Fruit fly (Drosophila melanogaster): ENCODE data around the gene CG13793.

The CG13793 gene

DNA sequence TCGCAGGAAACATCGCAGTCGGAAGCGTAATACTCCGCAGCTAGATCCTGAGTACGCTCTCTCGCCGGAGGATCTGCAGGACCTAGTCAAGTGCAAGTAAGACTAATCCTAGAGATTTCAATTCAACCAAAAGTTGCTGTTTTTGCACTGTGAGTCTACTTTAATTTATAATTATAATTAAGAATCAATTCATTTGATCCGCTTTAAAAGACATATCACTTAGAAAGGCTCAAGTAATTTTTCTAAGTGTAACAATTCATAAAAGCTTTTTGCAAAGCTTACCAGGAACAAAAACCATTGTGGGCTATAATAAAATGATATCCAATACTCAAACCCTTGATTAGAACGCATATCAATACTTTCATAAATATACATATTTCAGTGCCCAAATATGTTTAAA is 37.5 kb upstream of the CG13793 start (continued):
- TF ChIP-seq fd64A (GFP tag; optimal IDR thresholded peaks at IDR 0.05) (no peak), H2.0 (GFP tag; IDR thresholded peaks at IDR 0.05) (peak; percentile 34; the same call in 1 of the 2 replicates), eyg (GFP tag; optimal IDR thresholded peaks at IDR 0.05) (no peak), NC2α (GFP tag; optimal IDR thresholded peaks at IDR 0.05) (no peak), ewg (GFP tag; optimal IDR thresholded peaks at IDR 0.05) (no peak), CG11696 (GFP tag; IDR thresholded peaks at IDR 0.05) (0 out of 2 replicates have a peak, but pooled peaks have one; percentile 18), dmrt11E (tag; optimal IDR thresholded peaks at IDR 0.05) (no peak), CG1529 (GFP tag; optimal IDR thresholded peaks at IDR 0.05) (no peak), Gsc (GFP tag; IDR thresholded peaks at IDR 0.05) (no peak), Antp (GFP tag; optimal IDR thresholded peaks at IDR 0.05) (no peak), CG2120 (GFP tag; optimal IDR thresholded peaks at IDR 0.05) (peak; percentile 20), NfI (GFP tag; optimal IDR thresholded peaks at IDR 0.05) (no peak), Med (GFP tag) (no peak), stwl (tag; optimal IDR thresholded peaks at IDR 0.05) (no peak), ftz-f1 (GFP tag; optimal IDR thresholded peaks at IDR 0.05) (no peak), CG32532 (GFP tag; IDR thresholded peaks at IDR 0.05) (peak; percentile 56; the same call in 1 of the 2 replicates), CG1602 (GFP tag; optimal IDR thresholded peaks at IDR 0.05) (no peak), Sox102F (GFP tag; optimal IDR thresholded peaks at IDR 0.05) (peak; percentile 4), disco-r (GFP tag; optimal IDR thresholded peaks at IDR 0.05) (no peak), row (GFP tag; IDR thresholded peaks at IDR 0.05) (no peak), CG15269 (tag; optimal IDR thresholded peaks at IDR 0.05) (peak; percentile 30), HLH4C (GFP tag; IDR thresholded peaks at IDR 0.05; ENCODE audit: partially characterized antibody) (no peak), en (GFP tag; optimal IDR thresholded peaks at IDR 0.05) (no peak), ttk (GFP tag; IDR thresholded peaks at IDR 0.05) (no peak), CG7556 (GFP tag; optimal IDR thresholded peaks at IDR 0.05) (no peak), Hmx (GFP tag; optimal IDR thresholded peaks at IDR 0.05) (no peak), E2f2 (GFP tag; IDR thresholded peaks at IDR 0.05) (no peak), slbo (GFP tag; IDR thresholded peaks at IDR 0.05) (peak; percentile 56; the same call in 1 of the 2 replicates), CoRest (tag; optimal IDR thresholded peaks at IDR 0.05) (no peak), lmd (GFP tag; IDR thresholded peaks at IDR 0.05) (peak; percentile 22; the same call in 1 of the 2 replicates), Asciz (GFP tag; optimal IDR thresholded peaks at IDR 0.05) (no peak), stc (GFP tag; IDR thresholded peaks at IDR 0.05) (0 out of 2 replicates have a peak, but pooled peaks have one; percentile 11), ERR (GFP tag; optimal IDR thresholded peaks at IDR 0.05) (no peak), CG13894 (tag; optimal IDR thresholded peaks at IDR 0.05) (no peak), CG13123 (GFP tag; optimal IDR thresholded peaks at IDR 0.05) (no peak), Pdp1 (GFP tag; optimal IDR thresholded peaks at IDR 0.05) (no peak), Awh (GFP tag; IDR thresholded peaks at IDR 0.05) (0 out of 2 replicates have a peak, but pooled peaks have one; percentile 10), CG17829 (tag; optimal IDR thresholded peaks at IDR 0.05) (no peak), CG4730 (GFP tag; IDR thresholded peaks at IDR 0.05) (no peak), CG14014 (GFP tag; IDR thresholded peaks at IDR 0.05) (peak; percentile 37; the same call in 1 of the 2 replicates), ind (GFP tag; optimal IDR thresholded peaks at IDR 0.05) (peak; percentile 14), Chrac-16 (GFP tag; optimal IDR thresholded peaks at IDR 0.05) (no peak), Mes4 (GFP tag; optimal IDR thresholded peaks at IDR 0.05) (no peak), dati (GFP tag; IDR thresholded peaks at IDR 0.05) (no peak), pfk (GFP tag; optimal IDR thresholded peaks at IDR 0.05) (no peak), Rfx (GFP tag; IDR thresholded peaks at IDR 0.05) (0 out of 2 replicates have a peak, but pooled peaks have one; percentile 14), ase (GFP tag; IDR thresholded peaks at IDR 0.05) (0 out of 3 replicates have a peak, but pooled peaks have one; percentile 28), CG10366 (GFP tag; IDR thresholded peaks at IDR 0.05) (0 out of 2 replicates have a peak, but pooled peaks have one; percentile 12), D19B (GFP tag; optimal IDR thresholded peaks at IDR 0.05) (no peak), tgo (GFP tag; IDR thresholded peaks at IDR 0.05) (no peak; the same call in 2 of the 3 replicates), CG10431 (GFP tag; optimal IDR thresholded peaks at IDR 0.05) (no peak), Ada2b (GFP tag; IDR thresholded peaks at IDR 0.05) (peak; percentile 40; the same call in 1 of the 2 replicates)

Data from whole organism, embryonic.